Worm (Caenorhabditis elegans): Measurements from ENCODE around the gene oac-29.

oac-29 gene

DNA sequence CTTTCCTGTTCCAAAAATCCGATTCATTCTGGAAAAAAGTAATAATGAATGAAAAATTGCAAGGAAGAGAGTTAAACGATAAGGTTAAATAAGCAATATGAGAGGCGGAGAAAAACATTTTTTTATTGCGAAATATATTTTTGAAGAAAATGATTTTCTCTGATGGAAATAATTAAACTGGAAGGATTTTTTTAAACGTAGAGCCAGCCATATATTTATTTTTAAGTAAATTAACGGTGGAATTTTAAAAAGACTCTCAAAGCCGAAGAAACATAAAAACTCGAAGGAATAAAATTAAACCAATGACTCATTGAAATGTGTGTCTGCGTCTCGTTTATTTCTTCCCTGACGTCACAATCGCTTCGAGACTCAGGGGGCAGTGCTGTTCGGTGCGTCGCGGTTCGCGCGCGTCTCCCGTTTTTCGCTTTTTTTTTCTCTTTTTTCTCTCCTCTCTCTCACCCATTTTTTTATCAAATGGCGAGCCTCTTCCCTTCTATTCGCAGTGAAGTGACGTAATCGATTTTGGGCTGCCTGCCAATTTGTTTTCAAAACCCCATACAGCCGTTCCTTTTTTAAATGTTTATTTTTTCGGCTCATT lies 29.3 kb downstream of the oac-29 start, which contains the start of gene vps-60 (continued):
- no peak for TF ChIP-seq R02D3.7 (tag; optimal IDR thresholded peaks at IDR 0.05)
- TF ChIP-seq ceh-28 (tag; optimal IDR thresholded peaks at IDR 0.05), result peak; percentile 33
- no peak for TF ChIP-seq ztf-11 (tag; optimal IDR thresholded peaks at IDR 0.05)
- TF ChIP-seq dve-1 (tag; optimal IDR thresholded peaks at IDR 0.05; ENCODE audit: insufficient read depth), result peak; percentile 98
- TF ChIP-seq ama-1 (optimal IDR thresholded peaks at IDR 0.05), result peak; percentile 50
- TF ChIP-seq ceh-20 (GFP tag; IDR thresholded peaks at IDR 0.05), result peak; percentile 89
- TF ChIP-seq madf-5 (GFP tag; IDR thresholded peaks at IDR 0.05), result no peak
- TF ChIP-seq ztf-7 (tag; optimal IDR thresholded peaks at IDR 0.05), result peak; percentile 49
- no peak for TF ChIP-seq daf-12 (tag; optimal IDR thresholded peaks at IDR 0.05)
- TF ChIP-seq ceh-62 (tag; optimal IDR thresholded peaks at IDR 0.05), result no peak
- peak; percentile 99 for TF ChIP-seq aha-1 (tag)
- TF ChIP-seq D1046.2 (GFP tag; IDR thresholded peaks at IDR 0.05), result no peak
- TF ChIP-seq Y105C5A.15 (GFP tag; IDR thresholded peaks at IDR 0.05), result no peak
- TF ChIP-seq lin-29 (GFP tag; IDR thresholded peaks at IDR 0.05), result peak; percentile 76; the same call in 1 of the 2 replicates
- TF ChIP-seq lin-1 (GFP tag; IDR thresholded peaks at IDR 0.05), result peak; percentile 64
- TF ChIP-seq hlh-11 (tag; optimal IDR thresholded peaks at IDR 0.05), result peak; percentile 97
- TF ChIP-seq Y75B8A.6 (GFP tag; IDR thresholded peaks at IDR 0.05), result no peak
- no peak for TF ChIP-seq lin-15B (tag; optimal IDR thresholded peaks at IDR 0.05)
- no peak for TF ChIP-seq F44E2.7 (GFP tag; IDR thresholded peaks at IDR 0.05)
- TF ChIP-seq skn-1 (tag; optimal IDR thresholded peaks at IDR 0.05), result no peak
- 0 out of 2 replicates have a peak, but pooled peaks have one; percentile 15 for TF ChIP-seq mxl-2 (GFP tag; conservative IDR thresholded peaks at IDR 0.05)
- TF ChIP-seq snpc-1.2 (GFP tag; IDR thresholded peaks at IDR 0.05), result no peak
- TF ChIP-seq unc-130 (GFP tag; optimal IDR thresholded peaks at IDR 0.05), result peak; percentile 79
- TF ChIP-seq dmd-9 (GFP tag; IDR thresholded peaks at IDR 0.05), result no peak
- TF ChIP-seq ctbp-1 (GFP tag; IDR thresholded peaks at IDR 0.05), result peak; percentile 86
- peak; percentile 91 for TF ChIP-seq mes-2 (tag; optimal IDR thresholded peaks at IDR 0.05; ENCODE audit: poor library complexity, severe bottlenecking)
- peak; percentile 22 for TF ChIP-seq fos-1 (tag; optimal IDR thresholded peaks at IDR 0.05)
- no peak for TF ChIP-seq mdt-29 (GFP tag; IDR thresholded peaks at IDR 0.05)
- TF ChIP-seq aly-2 (tag; optimal IDR thresholded peaks at IDR 0.05), result no peak
- TF ChIP-seq Y5F2A.4 (GFP tag; optimal IDR thresholded peaks at IDR 0.05), result no peak
- peak; percentile 56 for TF ChIP-seq vab-7 (GFP tag; IDR thresholded peaks at IDR 0.05)
- TF ChIP-seq hif-1 (tag; optimal IDR thresholded peaks at IDR 0.05), result peak; percentile 37 to 88
- TF ChIP-seq dmd-8 (GFP tag; IDR thresholded peaks at IDR 0.05), result no peak
- TF ChIP-seq nhr-42 (GFP tag; IDR thresholded peaks at IDR 0.05), result peak; percentile 77; the same call in 1 of the 2 replicates
- TF ChIP-seq nhr-111 (GFP tag; optimal IDR thresholded peaks at IDR 0.05), result no peak
- TF ChIP-seq egl-43 (GFP tag; IDR thresholded peaks at IDR 0.05), result peak; percentile 74; the same call in 1 of the 2 replicates
- TF ChIP-seq ces-1 (GFP tag; optimal IDR thresholded peaks at IDR 0.05), result peak; percentile 35
- no peak for TF ChIP-seq lin-39 (tag; optimal IDR thresholded peaks at IDR 0.05)
- no peak for TF ChIP-seq zip-11 (GFP tag; IDR thresholded peaks at IDR 0.05)
- TF ChIP-seq hmg-1.1 (GFP tag; IDR thresholded peaks at IDR 0.05), result peak; percentile 92
- TF ChIP-seq arid-1 (GFP tag; conservative IDR thresholded peaks at IDR 0.05), result peak; percentile 85
- peak; percentile 69 for TF ChIP-seq spr-1 (tag; optimal IDR thresholded peaks at IDR 0.05)
- no peak for TF ChIP-seq zag-1 (tag; optimal IDR thresholded peaks at IDR 0.05)
- peak; percentile 95 for TF ChIP-seq nhr-77 (tag; optimal IDR thresholded peaks at IDR 0.05)
- TF ChIP-seq cey-2 (tag; optimal IDR thresholded peaks at IDR 0.05; ENCODE audit: borderline replicate concordance, insufficient read depth), result peak; percentile 21
- no peak for TF ChIP-seq ceh-82 (tag; optimal IDR thresholded peaks at IDR 0.05)
- TF ChIP-seq attf-4 (tag; optimal IDR thresholded peaks at IDR 0.05), result no peak
- peak; percentile 84 for TF ChIP-seq T20F7.1 (GFP tag; optimal IDR thresholded peaks at IDR 0.05)
- no peak for TF ChIP-seq egl-27 (tag; optimal IDR thresholded peaks at IDR 0.05)
- no peak for TF ChIP-seq ZK546.5 (tag; optimal IDR thresholded peaks at IDR 0.05)
- no peak for TF ChIP-seq nhr-237 (tag; optimal IDR thresholded peaks at IDR 0.05)
